2 fruit fly cellular contexts compared by ENCODE assay signal in the genomic region with DNA sequence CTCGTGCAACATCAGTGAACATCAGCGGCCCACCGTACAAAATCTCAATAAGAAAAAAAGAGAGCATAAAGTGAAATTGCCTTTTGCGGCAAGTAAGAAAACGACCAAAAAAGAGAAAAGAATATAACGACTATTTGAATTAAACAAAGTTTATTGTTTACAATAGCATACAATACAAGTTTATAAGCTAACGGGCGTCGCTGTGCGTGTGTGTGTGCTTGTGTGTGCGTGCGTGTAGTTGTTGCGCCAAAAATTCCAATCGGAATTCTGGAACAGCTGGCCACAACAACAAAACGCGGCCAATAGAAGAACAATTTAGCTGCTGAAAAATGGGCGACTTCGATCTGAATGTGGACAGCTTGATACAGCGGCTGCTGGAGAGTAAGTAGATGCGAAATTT.
TF ChIP-seq lines count a peak whose summit lies in the region.

No protein-coding gene starts in this region.

- no peak for TF ChIP-seq CTCF in whole organism, embryonic (GFP tag; optimal IDR thresholded peaks at IDR 0.05; lab: Kevin White, UChicago)

TF ChIP-seq in whole organism, adult, 20 proteins besides CTCF, POLR2A, EP300 and RAD21:
- TF ChIP-seq kay (GFP tag; lab: Kevin White, UChicago; ENCODE audit: borderline replicate concordance) (peak; percentile 70), cnc (optimal IDR thresholded peaks at IDR 0.05; lab: Kevin White, UChicago) (no peak)
TF ChIP-seq in whole organism, adult: peak in this region for 1.

TF ChIP-seq in whole organism, embryonic, 481 proteins besides CTCF, POLR2A, EP300 and RAD21:
- TF ChIP-seq sqz (GFP tag; optimal IDR thresholded peaks at IDR 0.05; lab: Kevin White, UChicago) (no peak), seq (GFP tag; IDR thresholded peaks at IDR 0.05; lab: Robert Waterston, UW) (no peak), CG17568 (GFP tag; optimal IDR thresholded peaks at IDR 0.05; lab: Kevin White, UChicago) (no peak), hb (GFP tag; IDR thresholded peaks at IDR 0.05; lab: Robert Waterston, UW; ENCODE audit: partially characterized antibody) (no peak), ewg (GFP tag; optimal IDR thresholded peaks at IDR 0.05; lab: Kevin White, UChicago) (no peak), CG7928 (GFP tag; optimal IDR thresholded peaks at IDR 0.05; lab: Kevin White, UChicago) (no peak), repo (GFP tag; optimal IDR thresholded peaks at IDR 0.05; lab: Kevin White, UChicago) (no peak), E2f2 (GFP tag; IDR thresholded peaks at IDR 0.05; lab: Robert Waterston, UW) (no peak), croc (GFP tag; conservative IDR thresholded peaks at IDR 0.05; lab: Robert Waterston, UW) (no peak), Side (GFP tag; optimal IDR thresholded peaks at IDR 0.05; lab: Kevin White, UChicago) (no peak), CG12155 (GFP tag; optimal IDR thresholded peaks at IDR 0.05; lab: Kevin White, UChicago) (no peak), dm (GFP tag; optimal IDR thresholded peaks at IDR 0.05; lab: Kevin White, UChicago) (no peak), CG15073 (GFP tag; optimal IDR thresholded peaks at IDR 0.05; lab: Kevin White, UChicago) (no peak), Camta (GFP tag; optimal IDR thresholded peaks at IDR 0.05; lab: Kevin White, UChicago) (no peak), D19A (tag; optimal IDR thresholded peaks at IDR 0.05; lab: Kevin White, UChicago) (no peak), gsb-n (tag; optimal IDR thresholded peaks at IDR 0.05; lab: Kevin White, UChicago) (no peak), Neu2 (GFP tag; optimal IDR thresholded peaks at IDR 0.05; lab: Kevin White, UChicago; ENCODE audit: borderline replicate concordance) (no peak), tll (GFP tag; optimal IDR thresholded peaks at IDR 0.05; lab: Kevin White, UChicago) (no peak), CG12299 (tag; optimal IDR thresholded peaks at IDR 0.05; lab: Kevin White, UChicago) (no peak), Xbp1 (GFP tag; optimal IDR thresholded peaks at IDR 0.05; lab: Kevin White, UChicago) (no peak), CoRest (tag; optimal IDR thresholded peaks at IDR 0.05; lab: Kevin White, UChicago) (no peak), NC2β (GFP tag; optimal IDR thresholded peaks at IDR 0.05; lab: Kevin White, UChicago) (no peak), CG8924 (tag; optimal IDR thresholded peaks at IDR 0.05; lab: Kevin White, UChicago) (no peak), CG15479 (GFP tag; optimal IDR thresholded peaks at IDR 0.05; lab: Kevin White, UChicago) (peak; percentile 17), CG6254 (GFP tag; optimal IDR thresholded peaks at IDR 0.05; lab: Kevin White, UChicago) (no peak), CG8944 (GFP tag; optimal IDR thresholded peaks at IDR 0.05; lab: Kevin White, UChicago) (no peak), Elba2 (GFP tag; optimal IDR thresholded peaks at IDR 0.05; lab: Kevin White, UChicago) (peak; percentile 74), jigr1 (GFP tag; IDR thresholded peaks at IDR 0.05; lab: Robert Waterston, UW) (no peak), ac (GFP tag; optimal IDR thresholded peaks at IDR 0.05; lab: Kevin White, UChicago) (no peak), sd (tag; optimal IDR thresholded peaks at IDR 0.05; lab: Kevin White, UChicago) (peak; percentile 73), Usf (GFP tag; optimal IDR thresholded peaks at IDR 0.05; lab: Kevin White, UChicago) (no peak), CG11695 (GFP tag; IDR thresholded peaks at IDR 0.05; lab: Robert Waterston, UW) (no peak), CG15696 (tag; optimal IDR thresholded peaks at IDR 0.05; lab: Kevin White, UChicago) (no peak), CG6854 (GFP tag; optimal IDR thresholded peaks at IDR 0.05; lab: Kevin White, UChicago) (no peak), CG4707 (GFP tag; optimal IDR thresholded peaks at IDR 0.05; lab: Kevin White, UChicago) (peak; percentile 13), dan (GFP tag; IDR thresholded peaks at IDR 0.05; lab: Robert Waterston, UW) (no peak), H15 (GFP tag; IDR thresholded peaks at IDR 0.05; lab: Robert Waterston, UW) (no peak), cg (GFP tag; optimal IDR thresholded peaks at IDR 0.05; lab: Kevin White, UChicago) (peak; percentile 54), pzg (GFP tag; optimal IDR thresholded peaks at IDR 0.05; lab: Kevin White, UChicago) (no peak), CG30431 (GFP tag; optimal IDR thresholded peaks at IDR 0.05; lab: Kevin White, UChicago) (no peak), pnt (GFP tag; optimal IDR thresholded peaks at IDR 0.05; lab: Kevin White, UChicago) (no peak), Fer2 (tag; optimal IDR thresholded peaks at IDR 0.05; lab: Kevin White, UChicago) (no peak), aop (GFP tag; IDR thresholded peaks at IDR 0.05; lab: Robert Waterston, UW) (no peak), eyg (GFP tag; optimal IDR thresholded peaks at IDR 0.05; lab: Kevin White, UChicago) (no peak), CG8388 (GFP tag; optimal IDR thresholded peaks at IDR 0.05; lab: Kevin White, UChicago) (no peak), CG2116 (GFP tag; optimal IDR thresholded peaks at IDR 0.05; lab: Kevin White, UChicago) (no peak), Hr51 (GFP tag; optimal IDR thresholded peaks at IDR 0.05; lab: Kevin White, UChicago) (no peak), tin (GFP tag; optimal IDR thresholded peaks at IDR 0.05; lab: Kevin White, UChicago) (no peak), ken (GFP tag; IDR thresholded peaks at IDR 0.05; lab: Robert Waterston, UW) (no peak), insv (GFP tag; optimal IDR thresholded peaks at IDR 0.05; lab: Kevin White, UChicago) (peak in 1 of 2 experiments; percentile 88), Pdp1 (GFP tag; optimal IDR thresholded peaks at IDR 0.05; lab: Kevin White, UChicago) (no peak)

Comparison
In these comparisons a context has a peak if more than half of its experiments do, and no peak if none do; other contexts are left out.
1. Of the 1 proteins assayed by ChIP-seq in both whole organism, embryonic and whole organism, adult: peak only in whole organism, embryonic: none; only in whole organism, adult: kay; in both: none; in neither: 0.